Worm (Caenorhabditis elegans) whole organism, midembryonic: ENCODE measurements around the gene C18C4.7.

Experiments
- cog-1 ChIP-seq: sonication (generic microtip); optimal IDR thresholded peaks from 2 replicates; lab custom pipeline; 2016; ENCODE audit warnings: missing genetic modification characterization, missing compliant biosample characterization
- flt-1 ChIP-seq: fragments of 200-800 bp; sonication (Bioruptor generic); IDR thresholded peaks from 2 replicates; pipeline ENCODE4 v1.3.6; 2022; ENCODE audit warnings: missing genetic modification characterization, missing compliant biosample characterization

DNA sequence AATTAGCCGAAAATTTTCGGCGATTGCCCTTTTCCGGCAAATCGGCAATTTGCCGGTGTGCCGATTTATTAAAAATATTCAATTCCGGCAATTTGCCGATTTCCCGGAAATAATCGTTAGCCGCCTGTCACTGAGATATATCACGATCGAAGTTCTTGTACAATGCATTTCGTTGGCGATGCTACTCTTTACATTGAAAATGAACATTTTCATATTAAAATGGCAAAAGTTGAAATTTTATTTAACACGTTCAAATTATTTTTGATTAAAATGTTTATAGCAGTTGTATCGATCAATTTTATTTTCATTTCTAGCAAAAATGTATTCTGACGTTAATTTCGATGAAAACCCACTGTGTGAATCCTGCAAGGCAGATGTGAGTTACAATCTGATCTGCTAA is 47.7 kb upstream of the C18C4.7 start, which contains the start of gene M03E7.3:
- no peak for TF ChIP-seq cog-1 (tag; lab: Kevin White, UChicago)
- TF ChIP-seq flt-1 (GFP tag; lab: Robert Waterston, UW) = no peak
